Worm (Caenorhabditis elegans): ENCODE measurements around the gene srg-66.

DNA sequence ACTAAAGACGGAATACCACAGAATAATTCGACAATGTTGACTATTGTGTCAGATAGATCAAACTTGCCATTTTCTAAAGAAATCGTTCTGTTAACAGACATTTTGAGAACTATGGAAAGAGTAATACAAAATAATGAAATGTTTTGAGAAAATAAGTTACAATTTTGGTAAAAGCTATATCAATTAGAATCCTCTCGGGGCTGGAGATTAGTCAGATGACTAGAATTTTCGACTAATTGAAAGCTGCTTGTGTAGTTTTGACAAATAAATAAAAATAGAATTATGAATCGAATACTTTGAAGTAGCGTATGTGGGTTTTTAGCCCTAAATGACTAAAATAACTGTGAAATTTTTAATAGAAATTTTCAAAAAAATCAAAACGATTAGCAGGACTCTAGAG is 2.7 kb upstream of the srg-66 start, which contains the start of gene srg-65:
- TF ChIP-seq unc-62 (GFP tag; optimal IDR thresholded peaks at IDR 0.05) = no peak
- no peak for TF ChIP-seq nhr-28 (tag; optimal IDR thresholded peaks at IDR 0.05)
- TF ChIP-seq nhr-237 (tag; optimal IDR thresholded peaks at IDR 0.05) = no peak
- no peak for TF ChIP-seq cnd-1 (tag; optimal IDR thresholded peaks at IDR 0.05)
- TF ChIP-seq mep-1 (tag; optimal IDR thresholded peaks at IDR 0.05) = no peak
- no peak for TF ChIP-seq M03D4.4 (tag; optimal IDR thresholded peaks at IDR 0.05)
- no peak for TF ChIP-seq mab-5 (tag; optimal IDR thresholded peaks at IDR 0.05)

Measured in whole organism, mixed stage, embryonic.